Worm (Caenorhabditis elegans) whole organism, L1 larva: Measurements from ENCODE around the gene asd-1.

ENCODE experiments used
- C04F5.9 ChIP-seq: sonication (generic microtip); optimal IDR thresholded peaks from 2 replicates; lab custom pipeline; 2016; ENCODE audit warnings: missing genetic modification characterization, missing compliant biosample characterization
- C16A3.4 ChIP-seq: fragments of 150-350 bp; optimal IDR thresholded peaks from 2 replicates; lab custom pipeline; 2014; ENCODE audit warnings: missing biosample characterization, missing genetic modification characterization
- C34B4.2 ChIP-seq: sonication (generic microtip); optimal IDR thresholded peaks from 2 replicates; lab custom pipeline; 2017; ENCODE audit warnings: mild to moderate bottlenecking, missing genetic modification characterization, missing compliant biosample characterization
- Y116A8C.19 ChIP-seq: sonication (generic microtip); optimal IDR thresholded peaks from 2 replicates; lab custom pipeline; 2016; ENCODE audit warnings: missing compliant biosample characterization, missing genetic modification characterization, borderline replicate concordance
- aly-2 ChIP-seq: fragments of 150-350 bp; optimal IDR thresholded peaks from 2 replicates; lab custom pipeline; 2014; ENCODE audit warnings: missing biosample characterization, missing genetic modification characterization
- ama-1 ChIP-seq: fragments of 150-350 bp; optimal IDR thresholded peaks from 2 replicates; lab custom pipeline; 2014
- ceh-63 ChIP-seq: fragments of 200-800 bp; sonication (Bioruptor generic); optimal IDR thresholded peaks from 2 replicates; lab custom pipeline; 2018; ENCODE audit warnings: mild to moderate bottlenecking, missing genetic modification characterization, missing compliant biosample characterization
- ceh-8 ChIP-seq: fragments of 200-800 bp; sonication (Bioruptor generic); optimal IDR thresholded peaks from 2 replicates; lab custom pipeline; 2018; ENCODE audit warnings: mild to moderate bottlenecking, missing genetic modification characterization, moderate library complexity, missing compliant biosample characterization
- ceh-82 ChIP-seq, 3 experiments: fragments of 150-350 bp in 1 of 3; sonication (generic microtip) in 2 of 3; optimal IDR thresholded peaks; 2 replicates each; lab custom pipeline; 2014 to 2017; ENCODE audit warnings: missing biosample characterization in 3 of 3, missing genetic modification characterization in 3 of 3
- efl-1 ChIP-seq, 4 experiments: fragments of 150-350 bp; optimal IDR thresholded peaks in 3 of 4; peaks in 1 of 4; 1 replicate in 1 of 4; 2 replicates in 3 of 4; lab custom pipeline; 2014; ENCODE audit warnings: missing biosample characterization in 2 of 4, missing genetic modification characterization in 2 of 4, missing genetic modification reagents in 2 of 4
- egl-13 ChIP-seq: sonication (generic microtip); optimal IDR thresholded peaks from 2 replicates; lab custom pipeline; 2016; ENCODE audit warnings: missing genotype, missing genetic modification reagents, missing genetic modification characterization, missing compliant biosample characterization
- egl-27 ChIP-seq, 2 experiments: fragments of 150-350 bp in 1 of 2; sonication (generic microtip); optimal IDR thresholded peaks; 3 replicates each; lab custom pipeline; 2017 to 2018; ENCODE audit warnings: missing biosample characterization in 2 of 2, missing genetic modification characterization in 2 of 2, missing genetic modification reagents in 2 of 2
- elt-3 ChIP-seq, 6 experiments: fragments of 150-350 bp in 1 of 6; sonication (generic microtip); optimal IDR thresholded peaks; 2 replicates each; lab custom pipeline; 2017 to 2018; ENCODE audit warnings: missing biosample characterization in 6 of 6, missing genetic modification characterization in 6 of 6, inconsistent platforms in 1 of 6
- ets-5 ChIP-seq: fragments of 200-800 bp; sonication (Bioruptor generic); IDR thresholded peaks from 2 replicates; pipeline ENCODE4 v1.3.6; 2022; ENCODE audit warnings: missing genetic modification characterization, missing compliant biosample characterization
- fkh-8 ChIP-seq: sonication (generic microtip); optimal IDR thresholded peaks from 2 replicates; lab custom pipeline; 2016; ENCODE audit warnings: mild to moderate bottlenecking, missing genetic modification characterization, missing compliant biosample characterization
- fos-1 ChIP-seq: fragments of 150-350 bp; optimal IDR thresholded peaks from 2 replicates; lab custom pipeline; 2014; ENCODE audit warnings: missing biosample characterization, missing genetic modification characterization
- grh-1 ChIP-seq: fragments of 200-800 bp; sonication (Bioruptor generic); IDR thresholded peaks from 2 replicates; pipeline ENCODE4 v1.3.6; 2022; ENCODE audit warnings: missing genetic modification reagents, missing genetic modification characterization, missing compliant biosample characterization
- hlh-4 ChIP-seq: sonication (generic microtip); optimal IDR thresholded peaks from 2 replicates; lab custom pipeline; 2016; ENCODE audit warnings: mild to moderate bottlenecking, missing genetic modification characterization, missing compliant biosample characterization
- hpl-2 ChIP-seq: fragments of 150-350 bp; optimal IDR thresholded peaks from 2 replicates; lab custom pipeline; 2014; ENCODE audit warnings: missing biosample characterization, missing genetic modification reagents, missing genetic modification characterization
- lin-35 ChIP-seq, 2 experiments: fragments of 150-350 bp; optimal IDR thresholded peaks; 2 replicates each; lab custom pipeline; 2014; ENCODE audit warnings: missing biosample characterization in 2 of 2, missing genetic modification characterization in 2 of 2, missing genetic modification reagents in 2 of 2
- lin-39 ChIP-seq: fragments of 150-350 bp; optimal IDR thresholded peaks from 2 replicates; lab custom pipeline; 2014; ENCODE audit warnings: missing biosample characterization, missing genetic modification reagents, missing genetic modification characterization
- lsy-2 ChIP-seq, 2 experiments: fragments of 150-350 bp; optimal IDR thresholded peaks; 2 replicates each; lab custom pipeline; 2014; ENCODE audit warnings: missing biosample characterization in 2 of 2, missing genetic modification characterization in 2 of 2
- mep-1 ChIP-seq: fragments of 150-350 bp; optimal IDR thresholded peaks from 2 replicates; lab custom pipeline; 2014; ENCODE audit warnings: missing biosample characterization, missing genetic modification characterization
- nhr-12 ChIP-seq: sonication (generic microtip); optimal IDR thresholded peaks from 2 replicates; lab custom pipeline; 2017; ENCODE audit warnings: missing biosample characterization, missing genetic modification characterization
- nhr-19 ChIP-seq: fragments of 200-800 bp; sonication (Bioruptor generic); conservative IDR thresholded peaks from 2 replicates; pipeline ENCODE4 v1.3.6; 2022; ENCODE audit warnings: missing genetic modification characterization, missing compliant biosample characterization
- nhr-20 ChIP-seq: sonication (generic microtip); optimal IDR thresholded peaks from 2 replicates; lab custom pipeline; 2016; ENCODE audit warnings: mild to moderate bottlenecking, missing genetic modification characterization, missing compliant biosample characterization
- nhr-71 ChIP-seq: sonication (generic microtip); optimal IDR thresholded peaks from 2 replicates; lab custom pipeline; 2016; ENCODE audit warnings: mild to moderate bottlenecking, missing genetic modification characterization, moderate library complexity, missing compliant biosample characterization
- nhr-85 ChIP-seq: sonication (generic microtip); peaks from one replicate; lab custom pipeline; 2016; ENCODE audit warnings: missing genetic modification characterization, inconsistent platforms, missing compliant biosample characterization
- nhr-90 ChIP-seq: sonication (generic microtip); optimal IDR thresholded peaks from 2 replicates; lab custom pipeline; 2016; ENCODE audit warnings: mild to moderate bottlenecking, missing genetic modification characterization, missing compliant biosample characterization; ENCODE audit not compliant: poor library complexity
- pag-3 ChIP-seq: sonication (generic microtip); optimal IDR thresholded peaks from 2 replicates; lab custom pipeline; 2017; ENCODE audit warnings: missing genetic modification characterization, mild to moderate bottlenecking, missing compliant biosample characterization, antibody characterized with exemption, borderline replicate concordance; ENCODE audit not compliant: insufficient read depth
- pax-3 ChIP-seq: fragments of 200-800 bp; sonication (Bioruptor generic); optimal IDR thresholded peaks from 2 replicates; lab custom pipeline; 2018; ENCODE audit warnings: mild to moderate bottlenecking, missing genetic modification characterization, moderate library complexity, missing compliant biosample characterization
- pqm-1 ChIP-seq: sonication (generic microtip); optimal IDR thresholded peaks from 3 replicates; lab custom pipeline; 2017; ENCODE audit warnings: missing biosample characterization, missing genetic modification characterization
- skn-1 ChIP-seq: fragments of 150-350 bp; optimal IDR thresholded peaks from 2 replicates; lab custom pipeline; 2014; ENCODE audit warnings: missing biosample characterization, missing genetic modification characterization
- snpc-4 ChIP-seq: fragments of 150-350 bp; optimal IDR thresholded peaks from 2 replicates; lab custom pipeline; 2014; ENCODE audit warnings: missing biosample characterization, missing genetic modification characterization
- snu-23 ChIP-seq: sonication (generic microtip); optimal IDR thresholded peaks from 2 replicates; lab custom pipeline; 2016; ENCODE audit warnings: missing genetic modification characterization, missing compliant biosample characterization
- sox-4 ChIP-seq: sonication (generic microtip); optimal IDR thresholded peaks from 2 replicates; lab custom pipeline; 2016; ENCODE audit warnings: missing genetic modification characterization, missing compliant biosample characterization
- sptf-1 ChIP-seq: fragments of 150-350 bp; optimal IDR thresholded peaks from 2 replicates; lab custom pipeline; 2014; ENCODE audit warnings: missing biosample characterization, missing genetic modification characterization
- swsn-7 ChIP-seq: sonication (generic microtip); optimal IDR thresholded peaks from 2 replicates; lab custom pipeline; 2016; ENCODE audit warnings: missing genetic modification characterization, missing compliant biosample characterization
- unc-130 ChIP-seq: fragments of 150-350 bp; optimal IDR thresholded peaks from 2 replicates; lab custom pipeline; 2017; ENCODE audit warnings: missing biosample characterization, missing genetic modification characterization, inconsistent platforms
- unc-30 ChIP-seq: sonication (generic microtip); optimal IDR thresholded peaks from 2 replicates; lab custom pipeline; 2017; ENCODE audit warnings: missing biosample characterization, missing genetic modification characterization
- unc-86 ChIP-seq: sonication (generic microtip); optimal IDR thresholded peaks from 2 replicates; lab custom pipeline; 2016; ENCODE audit warnings: missing genetic modification characterization, missing compliant biosample characterization
- xbp-1 ChIP-seq: sonication (generic microtip); optimal IDR thresholded peaks from 2 replicates; lab custom pipeline; 2016; ENCODE audit warnings: missing genetic modification characterization, missing compliant biosample characterization
- zip-4 ChIP-seq: fragments of 200-800 bp; sonication (Bioruptor generic); optimal IDR thresholded peaks from 2 replicates; lab custom pipeline; 2018; ENCODE audit warnings: mild to moderate bottlenecking, missing genetic modification characterization, moderate library complexity, missing compliant biosample characterization
- ztf-11 ChIP-seq, 2 experiments: sonication (generic microtip); optimal IDR thresholded peaks; 2 replicates each; lab custom pipeline; 2016 to 2017; ENCODE audit warnings: missing genetic modification characterization in 2 of 2, missing biosample characterization in 1 of 2, missing compliant biosample characterization in 1 of 2
- ztf-4 ChIP-seq: fragments of 150-350 bp; optimal IDR thresholded peaks from 2 replicates; lab custom pipeline; 2014; ENCODE audit warnings: missing biosample characterization, missing genetic modification characterization

asd-1 gene

ce11 chrIII:4232811-4233269 lies 35.8 kb downstream of the asd-1 start, which contains the start of gene nhr-20:
nhr-20 (minus strand) TSS chrIII:4233219.
- TF ChIP-seq fos-1 (tag; lab: Kevin White, UChicago) (no peak), efl-1 (optimal IDR thresholded peaks at IDR 0.05; lab: Kevin White, UChicago) (no peak), efl-1 (GFP tag; optimal IDR thresholded peaks at IDR 0.05 in 1 of 2; lab: Kevin White, UChicago) (peak in 1 of 2 experiments; percentile 55)

- no peak for TF ChIP-seq ztf-11 (tag; optimal IDR thresholded peaks at IDR 0.05; lab: Kevin White, UChicago)
- TF ChIP-seq snpc-4 (tag; lab: Kevin White, UChicago) = no peak
- peak; percentile 14 for TF ChIP-seq nhr-71
- no peak for TF ChIP-seq zip-4
- TF ChIP-seq ceh-82 (tag; optimal IDR thresholded peaks at IDR 0.05; lab: Kevin White, UChicago) = no peak
- TF ChIP-seq hpl-2 (GFP tag; lab: Kevin White, UChicago) = no peak
- TF ChIP-seq ama-1 (lab: Kevin White, UChicago) = no peak
- TF ChIP-seq egl-27 (tag; optimal IDR thresholded peaks at IDR 0.05; lab: Kevin White, UChicago) = no peak
- peak; percentile 93 for TF ChIP-seq nhr-20 (tag; lab: Kevin White, UChicago)
- TF ChIP-seq ceh-8 = peak; percentile 67
- TF ChIP-seq skn-1 (tag; lab: Kevin White, UChicago) = no peak
- TF ChIP-seq snu-23 (GFP tag; lab: Kevin White, UChicago) = no peak
- no peak for TF ChIP-seq sox-4
- peak; percentile 29 for TF ChIP-seq fkh-8
- no peak for TF ChIP-seq pax-3 (tag; lab: Kevin White, UChicago)
- TF ChIP-seq ceh-63 (GFP tag; lab: Kevin White, UChicago) = no peak
- no peak for TF ChIP-seq lsy-2 (tag; optimal IDR thresholded peaks at IDR 0.05; lab: Kevin White, UChicago)
- TF ChIP-seq C04F5.9 (tag; lab: Kevin White, UChicago) = no peak
- TF ChIP-seq xbp-1 = no peak
- no peak for TF ChIP-seq efl-1 (optimal IDR thresholded peaks at IDR 0.05; lab: Kevin White, UChicago)
- TF ChIP-seq efl-1 (GFP tag; optimal IDR thresholded peaks at IDR 0.05 in 1 of 2; lab: Kevin White, UChicago) = peak; percentile 4 to 21
- no peak for TF ChIP-seq unc-30
- no peak for TF ChIP-seq nhr-12 (tag; lab: Kevin White, UChicago)
- TF ChIP-seq sptf-1 (tag; lab: Kevin White, UChicago) = no peak
Measured at ce11 chrIII:4234642-4235295, 37.7 kb downstream of the asd-1 start.

ce11 chrIII:4236178-4236577 lies 39.1 kb downstream of the asd-1 start:
- TF ChIP-seq unc-130 (no peak), sox-4 (no peak), ceh-8 (no peak), pqm-1 (no peak), C34B4.2 (no peak), skn-1 (tag; lab: Kevin White, UChicago) (no peak), grh-1 (GFP tag; lab: Robert Waterston, UW) (0 out of 2 replicates have a peak, but pooled peaks have one; percentile 27), nhr-90 (peak; percentile 19), xbp-1 (no peak), fos-1 (tag; lab: Kevin White, UChicago) (no peak), lin-35 (GFP tag; optimal IDR thresholded peaks at IDR 0.05; lab: Kevin White, UChicago) (peak in 1 of 2 experiments; percentile 45), efl-1 (optimal IDR thresholded peaks at IDR 0.05; lab: Kevin White, UChicago) (peak; percentile 31 to 54), efl-1 (GFP tag; optimal IDR thresholded peaks at IDR 0.05 in 1 of 2; lab: Kevin White, UChicago) (peak in 1 of 2 experiments; percentile 90), nhr-19 (GFP tag; lab: Robert Waterston, UW) (peak; percentile 20; the same call in 1 of the 2 replicates), elt-3 (tag; optimal IDR thresholded peaks at IDR 0.05; lab: Kevin White, UChicago) (peak in 2 of 6 experiments; percentile 12 to 30), lin-39 (no peak), hlh-4 (tag; lab: Kevin White, UChicago) (no peak), zip-4 (no peak), pag-3 (no peak), egl-13 (no peak), Y116A8C.19 (tag; lab: Kevin White, UChicago) (no peak), mep-1 (peak; percentile 29), snpc-4 (tag; lab: Kevin White, UChicago) (no peak), nhr-20 (tag; lab: Kevin White, UChicago) (peak; percentile 84), C04F5.9 (tag; lab: Kevin White, UChicago) (no peak), aly-2 (no peak), C16A3.4 (tag; lab: Kevin White, UChicago) (peak; percentile 31), unc-86 (tag; lab: Kevin White, UChicago) (no peak), ztf-11 (tag; optimal IDR thresholded peaks at IDR 0.05; lab: Kevin White, UChicago) (no peak), ets-5 (GFP tag; lab: Robert Waterston, UW) (no peak), nhr-85 (tag; lab: Kevin White, UChicago) (peak; percentile 94), swsn-7 (tag; lab: Kevin White, UChicago) (peak; percentile 11), ztf-4 (tag; lab: Kevin White, UChicago) (no peak), ceh-63 (GFP tag; lab: Kevin White, UChicago) (no peak)
